Worm (Caenorhabditis elegans) whole organism, L3 larva: ENCODE data around the gene gst-29.

Experiments used
- fos-1 ChIP-seq: fragments of 150-350 bp; optimal IDR thresholded peaks from 2 replicates; lab custom pipeline; 2014; ENCODE audit warnings: missing biosample characterization, missing genetic modification characterization
- snpc-4 ChIP-seq: fragments of 150-350 bp; optimal IDR thresholded peaks from 2 replicates; lab custom pipeline; 2014; ENCODE audit warnings: missing biosample characterization, missing genetic modification characterization
- tbx-2 ChIP-seq: sonication (generic microtip); optimal IDR thresholded peaks from 2 replicates; lab custom pipeline; 2016; ENCODE audit warnings: mild to moderate bottlenecking, missing genetic modification characterization, missing compliant biosample characterization

ce11 chrII:15165681-15166235 lies 3.9 kb downstream of the gst-29 start, which contains the start of gene gst-27:
- TF ChIP-seq snpc-4 (peak; percentile 77), fos-1 (tag; lab: Kevin White, UChicago) (peak; percentile 68), tbx-2 (tag; lab: Kevin White, UChicago) (peak; percentile 80)
